Fruit fly (Drosophila melanogaster): Measurements from ENCODE around the gene dnd.

The dnd gene

DNA sequence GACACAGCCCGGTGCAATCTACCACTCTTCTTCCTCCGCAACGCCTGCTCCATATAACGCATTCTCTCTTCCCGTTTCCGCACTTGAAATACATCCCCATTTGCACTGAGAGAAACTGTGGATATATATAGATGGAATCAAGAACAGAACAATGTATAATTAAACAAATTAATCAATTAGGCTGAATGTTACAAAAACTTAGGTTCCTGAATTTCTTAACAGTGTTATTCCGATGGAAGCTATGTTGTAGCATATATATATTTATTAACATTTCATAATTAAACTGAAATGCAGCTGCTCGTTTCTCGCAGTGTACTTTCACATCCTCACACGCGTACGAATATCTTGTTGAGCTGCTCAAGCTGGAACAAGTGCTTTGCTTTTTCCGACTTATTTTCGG is 27.6 kb downstream of the dnd start (continued):
- TF ChIP-seq CG3995 (GFP tag; optimal IDR thresholded peaks at IDR 0.05), result no peak
- no peak for TF ChIP-seq klu (GFP tag; IDR thresholded peaks at IDR 0.05)
- no peak for TF ChIP-seq bigmax (GFP tag; optimal IDR thresholded peaks at IDR 0.05)
- TF ChIP-seq CG2889 (GFP tag; IDR thresholded peaks at IDR 0.05), result no peak
- TF ChIP-seq Adf1 (GFP tag; IDR thresholded peaks at IDR 0.05), result no peak
- no peak for TF ChIP-seq Dip3 (GFP tag; optimal IDR thresholded peaks at IDR 0.05)
- peak in 1 of 3 experiments; percentile 46 for TF ChIP-seq Stat92E (GFP tag; optimal IDR thresholded peaks at IDR 0.05)
- TF ChIP-seq crp (GFP tag; optimal IDR thresholded peaks at IDR 0.05), result no peak
- TF ChIP-seq CG32767 (GFP tag; IDR thresholded peaks at IDR 0.05), result 0 out of 2 replicates have a peak, but pooled peaks have one; percentile 27
- TF ChIP-seq C15 (GFP tag; IDR thresholded peaks at IDR 0.05), result no peak
- no peak for TF ChIP-seq sna (GFP tag; IDR thresholded peaks at IDR 0.05; ENCODE audit: partially characterized antibody)
- TF ChIP-seq CG2129 (GFP tag; IDR thresholded peaks at IDR 0.05; ENCODE audit: partially characterized antibody), result no peak
- TF ChIP-seq scrt (GFP tag; optimal IDR thresholded peaks at IDR 0.05), result no peak
- TF ChIP-seq CG6791 (GFP tag; IDR thresholded peaks at IDR 0.05; ENCODE audit: partially characterized antibody), result no peak
- no peak for TF ChIP-seq Ravus (GFP tag; IDR thresholded peaks at IDR 0.05)

- no peak for TF ChIP-seq Dek (tag; optimal IDR thresholded peaks at IDR 0.05)
- no peak for TF ChIP-seq CG32767 (GFP tag; IDR thresholded peaks at IDR 0.05)
- TF ChIP-seq CG34224 (GFP tag; IDR thresholded peaks at IDR 0.05; ENCODE audit: partially characterized antibody), result no peak
- no peak for TF ChIP-seq CG15011 (GFP tag; optimal IDR thresholded peaks at IDR 0.05)
- peak in 1 of 2 experiments; percentile 0 for TF ChIP-seq tll (GFP tag; optimal IDR thresholded peaks at IDR 0.05)
- TF ChIP-seq Dref (GFP tag; IDR thresholded peaks at IDR 0.05), result no peak
- TF ChIP-seq CG11456 (GFP tag; IDR thresholded peaks at IDR 0.05), result 0 out of 3 replicates have a peak, but pooled peaks have one; percentile 27
- TF ChIP-seq Dll (GFP tag; IDR thresholded peaks at IDR 0.05; ENCODE audit: partially characterized antibody), result 0 out of 4 replicates have a peak, but pooled peaks have one; percentile 16
- no peak for TF ChIP-seq CG12744 (GFP tag; optimal IDR thresholded peaks at IDR 0.05)
- no peak for TF ChIP-seq Tbp (GFP tag; optimal IDR thresholded peaks at IDR 0.05)
- TF ChIP-seq fd3F (GFP tag; optimal IDR thresholded peaks at IDR 0.05), result no peak
- no peak for TF ChIP-seq CG9437 (GFP tag; optimal IDR thresholded peaks at IDR 0.05)
- TF ChIP-seq Awh (GFP tag; IDR thresholded peaks at IDR 0.05), result peak; percentile 44; the same call in 1 of the 2 replicates
- no peak for TF ChIP-seq CG6791 (GFP tag; IDR thresholded peaks at IDR 0.05; ENCODE audit: partially characterized antibody)
- no peak for TF ChIP-seq CG1024 (GFP tag; IDR thresholded peaks at IDR 0.05)
- peak in 1 of 2 experiments; percentile 62 for TF ChIP-seq Hr78 (GFP tag; optimal IDR thresholded peaks at IDR 0.05)
- no peak for TF ChIP-seq trh (GFP tag; optimal IDR thresholded peaks at IDR 0.05)
- no peak for TF ChIP-seq gsb-n (tag; optimal IDR thresholded peaks at IDR 0.05)
- TF ChIP-seq twi (tag; optimal IDR thresholded peaks at IDR 0.05), result peak; percentile 58
- peak; percentile 52 for TF ChIP-seq Blimp-1 (GFP tag; optimal IDR thresholded peaks at IDR 0.05)
- no peak for TF ChIP-seq CG9797 (GFP tag; optimal IDR thresholded peaks at IDR 0.05)
- TF ChIP-seq CG3838 (GFP tag; optimal IDR thresholded peaks at IDR 0.05), result no peak
- no peak for TF ChIP-seq NC2β (GFP tag; optimal IDR thresholded peaks at IDR 0.05)
- no peak for TF ChIP-seq da (GFP tag; optimal IDR thresholded peaks at IDR 0.05)
- no peak for TF ChIP-seq CG13123 (GFP tag; optimal IDR thresholded peaks at IDR 0.05)
- TF ChIP-seq Fer1 (GFP tag; optimal IDR thresholded peaks at IDR 0.05), result no peak
- TF ChIP-seq CG15479 (GFP tag; optimal IDR thresholded peaks at IDR 0.05), result peak; percentile 8
- TF ChIP-seq CG4360 (GFP tag; IDR thresholded peaks at IDR 0.05), result peak; percentile 66
- TF ChIP-seq zen (tag; optimal IDR thresholded peaks at IDR 0.05), result peak; percentile 11
- TF ChIP-seq Oli (tag; optimal IDR thresholded peaks at IDR 0.05), result peak; percentile 20
- TF ChIP-seq CG31365 (tag; optimal IDR thresholded peaks at IDR 0.05), result no peak
- TF ChIP-seq CG13624 (GFP tag; optimal IDR thresholded peaks at IDR 0.05), result no peak
- no peak for TF ChIP-seq CG4404 (GFP tag; IDR thresholded peaks at IDR 0.05)
- no peak for TF ChIP-seq z (GFP tag; IDR thresholded peaks at IDR 0.05)
- TF ChIP-seq CG3163 (GFP tag; optimal IDR thresholded peaks at IDR 0.05), result no peak
Observed at dm6 chr3R:21858290-21858875, 28.8 kb downstream of the dnd start.

Data from whole organism, embryonic.